7 worm cellular contexts compared by ENCODE assay signal in genomic region chrV:11535504-11536062, ce11.
A peak's percentile ranks its signal among the peaks of the same experiment; 100 is the strongest.
TF ChIP-seq lines count a peak whose summit lies in the region.

No protein-coding gene starts in this region.

TF ChIP-seq in whole organism, L1 larva, 84 proteins besides CTCF, POLR2A, EP300 and RAD21 (continues in another document):
- TF ChIP-seq ztf-4 (tag; optimal IDR thresholded peaks at IDR 0.05; lab: Kevin White, UChicago): no peak
- peak; percentile 34 for TF ChIP-seq nhr-85 (tag; lab: Kevin White, UChicago)
- peak; percentile 67 for TF ChIP-seq rnt-1 (tag; optimal IDR thresholded peaks at IDR 0.05; lab: Kevin White, UChicago)
- TF ChIP-seq nhr-12 (tag; optimal IDR thresholded peaks at IDR 0.05; lab: Kevin White, UChicago): no peak
- peak in 1 of 2 experiments; percentile 38 for TF ChIP-seq lin-35 (GFP tag; optimal IDR thresholded peaks at IDR 0.05; lab: Kevin White, UChicago)
- TF ChIP-seq tlp-1 (tag; optimal IDR thresholded peaks at IDR 0.05; lab: Kevin White, UChicago): no peak
- no peak for TF ChIP-seq C04F5.9 (tag; optimal IDR thresholded peaks at IDR 0.05; lab: Kevin White, UChicago)
- no peak for TF ChIP-seq mef-2 (tag; optimal IDR thresholded peaks at IDR 0.05; lab: Kevin White, UChicago)
- TF ChIP-seq swsn-7 (tag; optimal IDR thresholded peaks at IDR 0.05; lab: Kevin White, UChicago): no peak
- TF ChIP-seq nhr-47 (tag; optimal IDR thresholded peaks at IDR 0.05; lab: Kevin White, UChicago): peak; percentile 0
- peak in 1 of 2 experiments; percentile 37 for TF ChIP-seq lsy-2 (tag; optimal IDR thresholded peaks at IDR 0.05; lab: Kevin White, UChicago)
- TF ChIP-seq nhr-71 (tag; optimal IDR thresholded peaks at IDR 0.05; lab: Kevin White, UChicago): peak; percentile 55
- peak; percentile 10 for TF ChIP-seq mep-1 (tag; optimal IDR thresholded peaks at IDR 0.05; lab: Kevin White, UChicago)

TF ChIP-seq in whole organism, L2 larva, 48 proteins besides CTCF, POLR2A, EP300 and RAD21 (continues in another document):
- TF ChIP-seq ztf-1 (GFP tag; conservative IDR thresholded peaks at IDR 0.05; lab: Robert Waterston, UW) (no peak), sem-4 (tag; optimal IDR thresholded peaks at IDR 0.05; lab: Kevin White, UChicago) (peak; percentile 16), egl-27 (tag; optimal IDR thresholded peaks at IDR 0.05; lab: Kevin White, UChicago) (no peak), blmp-1 (tag; optimal IDR thresholded peaks at IDR 0.05; lab: Kevin White, UChicago; ENCODE audit: insufficient read depth) (no peak), nhr-25 (tag; optimal IDR thresholded peaks at IDR 0.05; lab: Kevin White, UChicago) (no peak), gmeb-1 (tag; optimal IDR thresholded peaks at IDR 0.05; lab: Kevin White, UChicago) (no peak), ztf-4 (tag; optimal IDR thresholded peaks at IDR 0.05; lab: Kevin White, UChicago) (no peak), nhr-6 (tag; optimal IDR thresholded peaks at IDR 0.05; lab: Kevin White, UChicago) (no peak), C34F6.9 (tag; optimal IDR thresholded peaks at IDR 0.05; lab: Kevin White, UChicago) (peak; percentile 26), aly-2 (tag; optimal IDR thresholded peaks at IDR 0.05; lab: Kevin White, UChicago) (no peak), alr-1 (tag; optimal IDR thresholded peaks at IDR 0.05; lab: Kevin White, UChicago) (no peak), ceh-82 (tag; optimal IDR thresholded peaks at IDR 0.05; lab: Kevin White, UChicago) (no peak), lin-39 (tag; optimal IDR thresholded peaks at IDR 0.05; lab: Kevin White, UChicago) (no peak), R02D3.7 (tag; optimal IDR thresholded peaks at IDR 0.05; lab: Kevin White, UChicago) (no peak)

TF ChIP-seq in whole organism, L3 larva, 47 proteins besides CTCF, POLR2A, EP300 and RAD21:
- TF ChIP-seq egl-5 (tag; optimal IDR thresholded peaks at IDR 0.05; lab: Kevin White, UChicago): peak; percentile 96
- TF ChIP-seq elt-3 (tag; optimal IDR thresholded peaks at IDR 0.05; lab: Kevin White, UChicago): no peak
- TF ChIP-seq unc-39 (tag; optimal IDR thresholded peaks at IDR 0.05; lab: Kevin White, UChicago): no peak
- TF ChIP-seq nhr-11 (tag; optimal IDR thresholded peaks at IDR 0.05; lab: Kevin White, UChicago): peak; percentile 11
- peak; percentile 77 for TF ChIP-seq lin-39 (tag; optimal IDR thresholded peaks at IDR 0.05; lab: Kevin White, UChicago)
- TF ChIP-seq ama-1 (optimal IDR thresholded peaks at IDR 0.05; lab: Kevin White, UChicago): no peak
- TF ChIP-seq pha-4 (tag; optimal IDR thresholded peaks at IDR 0.05; lab: Kevin White, UChicago): peak; percentile 11
- TF ChIP-seq fos-1 (tag; optimal IDR thresholded peaks at IDR 0.05; lab: Kevin White, UChicago): no peak
- peak; percentile 14 for TF ChIP-seq nfya-1 (tag; optimal IDR thresholded peaks at IDR 0.05; lab: Kevin White, UChicago; ENCODE audit: insufficient read depth)
- TF ChIP-seq pqm-1 (tag; optimal IDR thresholded peaks at IDR 0.05; lab: Kevin White, UChicago): peak; percentile 79
- TF ChIP-seq elt-2 (tag; optimal IDR thresholded peaks at IDR 0.05; lab: Kevin White, UChicago): peak; percentile 77
- TF ChIP-seq nhr-23 (tag; optimal IDR thresholded peaks at IDR 0.05; lab: Kevin White, UChicago): no peak
- no peak for TF ChIP-seq daf-12 (tag; optimal IDR thresholded peaks at IDR 0.05; lab: Kevin White, UChicago)

TF ChIP-seq in whole organism, L4 larva, 104 proteins besides CTCF, POLR2A, EP300 and RAD21 (continues in another document):
- TF ChIP-seq hlh-11 (tag; optimal IDR thresholded peaks at IDR 0.05; lab: Kevin White, UChicago): peak; percentile 85
- TF ChIP-seq unc-62 (GFP tag; optimal IDR thresholded peaks at IDR 0.05 in 1 of 2; lab: Kevin White, UChicago): peak in 1 of 2 experiments; percentile 36
- no peak for TF ChIP-seq unc-62 (tag; optimal IDR thresholded peaks at IDR 0.05; lab: Kevin White, UChicago)
- TF ChIP-seq dmd-6 (GFP tag; IDR thresholded peaks at IDR 0.05; lab: Robert Waterston, UW): peak; percentile 78
- TF ChIP-seq pqm-1 (tag; optimal IDR thresholded peaks at IDR 0.05; lab: Kevin White, UChicago): peak; percentile 82
- peak; percentile 74 for TF ChIP-seq nhr-28 (tag; optimal IDR thresholded peaks at IDR 0.05; lab: Kevin White, UChicago)
- TF ChIP-seq lsy-2 (tag; optimal IDR thresholded peaks at IDR 0.05; lab: Kevin White, UChicago): peak in 1 of 2 experiments; percentile 3
- 0 out of 2 replicates have a peak, but pooled peaks have one; percentile 18 for TF ChIP-seq lin-1 (GFP tag; IDR thresholded peaks at IDR 0.05; lab: Robert Waterston, UW)
- peak in 1 of 2 experiments; percentile 15 for TF ChIP-seq mdl-1 (tag; optimal IDR thresholded peaks at IDR 0.05; lab: Kevin White, UChicago)
- TF ChIP-seq duxl-1 (tag; optimal IDR thresholded peaks at IDR 0.05; lab: Kevin White, UChicago; ENCODE audit: poor library complexity): no peak
- peak; percentile 6; the same call in 1 of the 2 replicates for TF ChIP-seq egl-43 (GFP tag; IDR thresholded peaks at IDR 0.05; lab: Robert Waterston, UW)
- TF ChIP-seq snpc-4 (tag; optimal IDR thresholded peaks at IDR 0.05; lab: Kevin White, UChicago): no peak

TF ChIP-seq in whole organism, late embryonic, 69 proteins besides CTCF, POLR2A, EP300 and RAD21:
- TF ChIP-seq rnt-1 (tag; optimal IDR thresholded peaks at IDR 0.05; lab: Kevin White, UChicago) (peak; percentile 33), che-1 (tag; optimal IDR thresholded peaks at IDR 0.05; lab: Kevin White, UChicago) (no peak), ceh-18 (tag; optimal IDR thresholded peaks at IDR 0.05; lab: Kevin White, UChicago) (peak; percentile 25), nfya-1 (tag; optimal IDR thresholded peaks at IDR 0.05; lab: Kevin White, UChicago) (peak; percentile 3), fkh-6 (tag; optimal IDR thresholded peaks at IDR 0.05; lab: Kevin White, UChicago) (no peak)

TF ChIP-seq in whole organism, mixed stage, embryonic, 35 proteins besides CTCF, POLR2A, EP300 and RAD21:
- TF ChIP-seq hlh-1 (tag; optimal IDR thresholded peaks at IDR 0.05; lab: Kevin White, UChicago): peak; percentile 80
- peak; percentile 78 for TF ChIP-seq unc-120 (tag; optimal IDR thresholded peaks at IDR 0.05; lab: Kevin White, UChicago; ENCODE audit: poor library complexity, severe bottlenecking)
- TF ChIP-seq nhr-76 (tag; optimal IDR thresholded peaks at IDR 0.05; lab: Kevin White, UChicago): no peak

TF ChIP-seq in whole organism, young adult, 124 proteins besides CTCF, POLR2A, EP300 and RAD21 (continues in another document):
- TF ChIP-seq him-1 (tag; optimal IDR thresholded peaks at IDR 0.05; lab: Kevin White, UChicago) (no peak), attf-6 (GFP tag; IDR thresholded peaks at IDR 0.05; lab: Robert Waterston, UW) (no peak), ceh-58 (GFP tag; IDR thresholded peaks at IDR 0.05; lab: Robert Waterston, UW) (no peak), mes-4 (tag; optimal IDR thresholded peaks at IDR 0.05; lab: Kevin White, UChicago) (no peak), B0336.3 (GFP tag; IDR thresholded peaks at IDR 0.05; lab: Robert Waterston, UW) (peak; percentile 9; the same call in 1 of the 2 replicates), ceh-91 (GFP tag; IDR thresholded peaks at IDR 0.05; lab: Robert Waterston, UW) (no peak), nhr-120 (GFP tag; IDR thresholded peaks at IDR 0.05; lab: Robert Waterston, UW) (no peak), unc-62 (GFP tag; optimal IDR thresholded peaks at IDR 0.05; lab: Kevin White, UChicago) (no peak), bed-2 (GFP tag; IDR thresholded peaks at IDR 0.05; lab: Robert Waterston, UW) (no peak), snpc-4 (GFP tag; optimal IDR thresholded peaks at IDR 0.05; lab: Kevin White, UChicago) (no peak), snpc-4 (tag; optimal IDR thresholded peaks at IDR 0.05; lab: Kevin White, UChicago) (peak in 1 of 4 experiments; percentile 33), D2030.7 (GFP tag; IDR thresholded peaks at IDR 0.05; lab: Robert Waterston, UW) (no peak), B0019.2 (GFP tag; conservative IDR thresholded peaks at IDR 0.05; lab: Robert Waterston, UW) (no peak), madf-8 (GFP tag; conservative IDR thresholded peaks at IDR 0.05; lab: Robert Waterston, UW) (no peak), lin-26 (GFP tag; IDR thresholded peaks at IDR 0.05; lab: Robert Waterston, UW) (no peak), attf-3 (GFP tag; conservative IDR thresholded peaks at IDR 0.05; lab: Robert Waterston, UW) (no peak), pha-4 (tag; optimal IDR thresholded peaks at IDR 0.05; lab: Kevin White, UChicago) (no peak), F37B4.10 (GFP tag; IDR thresholded peaks at IDR 0.05; lab: Robert Waterston, UW) (no peak), T26A5.8 (tag; optimal IDR thresholded peaks at IDR 0.05; lab: Kevin White, UChicago) (no peak), zfh-2 (GFP tag; conservative IDR thresholded peaks at IDR 0.05; lab: Robert Waterston, UW) (0 out of 2 replicates have a peak, but pooled peaks have one; percentile 22), hmg-1.2 (GFP tag; IDR thresholded peaks at IDR 0.05; lab: Robert Waterston, UW) (peak; percentile 16; the same call in 1 of the 2 replicates), B0261.1 (tag; optimal IDR thresholded peaks at IDR 0.05; lab: Kevin White, UChicago) (no peak), nfya-2 (GFP tag; IDR thresholded peaks at IDR 0.05; lab: Robert Waterston, UW) (no peak), Y53G8AR.9 (GFP tag; conservative IDR thresholded peaks at IDR 0.05; lab: Robert Waterston, UW) (peak; percentile 55), snpc-3.4 (tag; optimal IDR thresholded peaks at IDR 0.05; lab: Kevin White, UChicago) (no peak), let-526 (GFP tag; IDR thresholded peaks at IDR 0.05; lab: Robert Waterston, UW) (no peak), ekl-4 (GFP tag; IDR thresholded peaks at IDR 0.05; lab: Robert Waterston, UW) (no peak), F23B12.7 (tag; optimal IDR thresholded peaks at IDR 0.05; lab: Kevin White, UChicago; ENCODE audit: insufficient read depth) (no peak), F55B11.4 (tag; optimal IDR thresholded peaks at IDR 0.05; lab: Kevin White, UChicago; ENCODE audit: borderline replicate concordance, insufficient read depth) (no peak), Y53F4B.3 (GFP tag; IDR thresholded peaks at IDR 0.05; lab: Robert Waterston, UW) (no peak), madf-3 (GFP tag; IDR thresholded peaks at IDR 0.05; lab: Robert Waterston, UW) (no peak), nhr-80 (tag; optimal IDR thresholded peaks at IDR 0.05; lab: Kevin White, UChicago) (peak; percentile 86), lin-35 (GFP tag; optimal IDR thresholded peaks at IDR 0.05; lab: Kevin White, UChicago) (peak in 1 of 3 experiments; percentile 47), dox-1 (GFP tag; IDR thresholded peaks at IDR 0.05; lab: Robert Waterston, UW) (peak; percentile 33; the same call in 1 of the 2 replicates), lir-1 (GFP tag; conservative IDR thresholded peaks at IDR 0.05; lab: Robert Waterston, UW) (no peak), athp-1 (tag; optimal IDR thresholded peaks at IDR 0.05; lab: Kevin White, UChicago) (no peak), xnd-1 (tag; optimal IDR thresholded peaks at IDR 0.05; lab: Kevin White, UChicago) (no peak), ets-4 (GFP tag; optimal IDR thresholded peaks at IDR 0.05; lab: Kevin White, UChicago) (no peak), ztf-25 (GFP tag; IDR thresholded peaks at IDR 0.05; lab: Robert Waterston, UW) (no peak)
